Worm (Caenorhabditis elegans) whole organism, L2 larva: ENCODE measurements around the gene spig-8.
A peak's percentile ranks its signal among the peaks of the same experiment; 100 is the strongest.
"Not testable (repeated sequence)": the region's sequence is repeated elsewhere in the genome, so short reads cannot be mapped to it uniquely, and the experiment has no call there.

Source experiments
- C34F6.9 ChIP-seq: fragments of 150-350 bp; optimal IDR thresholded peaks from 2 replicates; lab custom pipeline; 2014; ENCODE audit warnings: missing biosample characterization, missing genetic modification characterization
- F13H6.1 ChIP-seq: sonication (generic microtip); optimal IDR thresholded peaks from 2 replicates; lab custom pipeline; 2016; ENCODE audit warnings: missing genetic modification characterization, missing compliant biosample characterization
- R02D3.7 ChIP-seq: fragments of 150-350 bp; optimal IDR thresholded peaks from 2 replicates; lab custom pipeline; 2014; ENCODE audit warnings: missing biosample characterization, missing genetic modification characterization
- Y55F3AM.14 ChIP-seq: fragments of 200-800 bp; sonication (Bioruptor generic); optimal IDR thresholded peaks from 2 replicates; lab custom pipeline; 2018; ENCODE audit warnings: mild to moderate bottlenecking, missing genetic modification characterization, missing compliant biosample characterization
- ZK546.5 ChIP-seq: sonication (generic microtip); optimal IDR thresholded peaks from 2 replicates; lab custom pipeline; 2017; ENCODE audit warnings: missing biosample characterization, missing genetic modification characterization
- alr-1 ChIP-seq: fragments of 150-350 bp; optimal IDR thresholded peaks from 2 replicates; lab custom pipeline; 2014; ENCODE audit warnings: missing biosample characterization, missing genetic modification characterization
- aly-2 ChIP-seq: fragments of 150-350 bp; optimal IDR thresholded peaks from 2 replicates; lab custom pipeline; 2014; ENCODE audit warnings: missing biosample characterization, missing genetic modification characterization
- ama-1 ChIP-seq: fragments of 150-350 bp; optimal IDR thresholded peaks from 2 replicates; lab custom pipeline; 2018; ENCODE audit warnings: inconsistent platforms
- blmp-1 ChIP-seq: sonication (generic microtip); optimal IDR thresholded peaks from 2 replicates; lab custom pipeline; 2017; ENCODE audit warnings: missing genetic modification characterization, mild to moderate bottlenecking, missing compliant biosample characterization, antibody characterized with exemption, moderate library complexity; ENCODE audit not compliant: insufficient read depth
- ceh-16 ChIP-seq: fragments of 150-350 bp; optimal IDR thresholded peaks from 2 replicates; lab custom pipeline; 2014; ENCODE audit warnings: missing biosample characterization, missing genetic modification characterization
- ceh-82 ChIP-seq: fragments of 150-350 bp; optimal IDR thresholded peaks from 2 replicates; lab custom pipeline; 2014; ENCODE audit warnings: missing biosample characterization, missing genetic modification characterization
- crh-2 ChIP-seq: sonication (generic microtip); optimal IDR thresholded peaks from 2 replicates; lab custom pipeline; 2017; ENCODE audit warnings: missing biosample characterization, missing genetic modification characterization
- dmd-4 ChIP-seq: sonication (generic microtip); optimal IDR thresholded peaks from 2 replicates; lab custom pipeline; 2017; ENCODE audit warnings: missing biosample characterization, missing genetic modification characterization
- egl-27 ChIP-seq: sonication (generic microtip); optimal IDR thresholded peaks from 3 replicates; lab custom pipeline; 2017; ENCODE audit warnings: missing biosample characterization, missing genetic modification reagents, missing genetic modification characterization
- elt-1 ChIP-seq: fragments of 150-350 bp; optimal IDR thresholded peaks from 2 replicates; lab custom pipeline; 2014; ENCODE audit warnings: missing biosample characterization, missing genetic modification characterization
- elt-3 ChIP-seq: sonication (generic microtip); optimal IDR thresholded peaks from 2 replicates; lab custom pipeline; 2017; ENCODE audit warnings: missing biosample characterization, missing genetic modification characterization
- fos-1 ChIP-seq: fragments of 150-350 bp; optimal IDR thresholded peaks from 2 replicates; lab custom pipeline; 2014; ENCODE audit warnings: missing biosample characterization, missing genetic modification characterization
- gmeb-1 ChIP-seq: fragments of 150-350 bp; optimal IDR thresholded peaks from 2 replicates; lab custom pipeline; 2014; ENCODE audit warnings: missing biosample characterization, missing genetic modification characterization
- lin-11 ChIP-seq: fragments of 150-350 bp; sonication (generic microtip); optimal IDR thresholded peaks from 2 replicates; lab custom pipeline; 2014; ENCODE audit warnings: missing biosample characterization, missing genetic modification characterization, inconsistent platforms, mixed read lengths
- lin-13 ChIP-seq: fragments of 150-350 bp; optimal IDR thresholded peaks from 2 replicates; lab custom pipeline; 2014; ENCODE audit warnings: missing biosample characterization, missing genetic modification reagents, missing genetic modification characterization
- lin-39 ChIP-seq: fragments of 150-350 bp; optimal IDR thresholded peaks from 2 replicates; lab custom pipeline; 2014; ENCODE audit warnings: missing biosample characterization, missing genetic modification reagents, missing genetic modification characterization
- lsy-2 ChIP-seq, 2 experiments: fragments of 150-350 bp in 1 of 2; sonication (generic microtip) in 1 of 2; optimal IDR thresholded peaks; 2 replicates each; lab custom pipeline; 2014 to 2017; ENCODE audit warnings: missing biosample characterization in 2 of 2, missing genetic modification characterization in 2 of 2
- mab-5 ChIP-seq: fragments of 150-350 bp; optimal IDR thresholded peaks from 2 replicates; lab custom pipeline; 2014; ENCODE audit warnings: missing biosample characterization, missing genetic modification characterization
- mbf-1 ChIP-seq: sonication (generic microtip); optimal IDR thresholded peaks from 2 replicates; lab custom pipeline; 2017; ENCODE audit warnings: missing biosample characterization, missing genetic modification characterization
- mdl-1 ChIP-seq, 2 experiments: fragments of 150-350 bp in 1 of 2; sonication (generic microtip) in 1 of 2; optimal IDR thresholded peaks; 2 replicates each; lab custom pipeline; 2017; ENCODE audit warnings: missing biosample characterization in 2 of 2, missing genetic modification characterization in 2 of 2
- nhr-10 ChIP-seq: sonication (generic microtip); optimal IDR thresholded peaks from 2 replicates; lab custom pipeline; 2017; ENCODE audit warnings: missing biosample characterization, missing genetic modification characterization
- nhr-11 ChIP-seq: fragments of 150-350 bp; optimal IDR thresholded peaks from 2 replicates; lab custom pipeline; 2014; ENCODE audit warnings: missing biosample characterization, missing genetic modification characterization
- nhr-12 ChIP-seq: fragments of 150-350 bp; optimal IDR thresholded peaks from 2 replicates; lab custom pipeline; 2014; ENCODE audit warnings: missing biosample characterization, missing genetic modification characterization
- nhr-129 ChIP-seq: fragments of 150-350 bp; optimal IDR thresholded peaks from 2 replicates; lab custom pipeline; 2014; ENCODE audit warnings: missing biosample characterization, missing genetic modification characterization
- nhr-21 ChIP-seq: fragments of 150-350 bp; optimal IDR thresholded peaks from 2 replicates; lab custom pipeline; 2014; ENCODE audit warnings: missing biosample characterization, missing genetic modification characterization
- nhr-23 ChIP-seq: fragments of 150-350 bp; optimal IDR thresholded peaks from 2 replicates; lab custom pipeline; 2014; ENCODE audit warnings: missing biosample characterization, missing genetic modification reagents, missing genetic modification characterization
- nhr-237 ChIP-seq: fragments of 150-350 bp; optimal IDR thresholded peaks from 2 replicates; lab custom pipeline; 2014; ENCODE audit warnings: missing biosample characterization, missing genetic modification characterization
- nhr-25 ChIP-seq: fragments of 150-350 bp; sonication (generic microtip); optimal IDR thresholded peaks from 3 replicates; lab custom pipeline; 2014; ENCODE audit warnings: missing biosample characterization, missing genetic modification characterization
- nhr-6 ChIP-seq: fragments of 150-350 bp; optimal IDR thresholded peaks from 2 replicates; lab custom pipeline; 2014; ENCODE audit warnings: missing biosample characterization, missing genetic modification characterization
- nhr-77 ChIP-seq: fragments of 150-350 bp; optimal IDR thresholded peaks from 2 replicates; lab custom pipeline; 2014; ENCODE audit warnings: missing biosample characterization, missing genetic modification characterization
- peb-1 ChIP-seq: fragments of 150-350 bp; optimal IDR thresholded peaks from 2 replicates; lab custom pipeline; 2014; ENCODE audit warnings: missing biosample characterization, missing genetic modification characterization
- sem-4 ChIP-seq: fragments of 150-350 bp; optimal IDR thresholded peaks from 2 replicates; lab custom pipeline; 2014; ENCODE audit warnings: missing biosample characterization, missing genetic modification reagents, missing genetic modification characterization
- skn-1 ChIP-seq: sonication (generic microtip); optimal IDR thresholded peaks from 2 replicates; lab custom pipeline; 2017; ENCODE audit warnings: missing biosample characterization, missing genetic modification characterization
- sma-3 ChIP-seq: sonication (generic microtip); optimal IDR thresholded peaks from 2 replicates; lab custom pipeline; 2016; ENCODE audit warnings: missing genetic modification reagents, missing genetic modification characterization, missing compliant biosample characterization
- sma-9 ChIP-seq, 2 experiments: fragments of 150-350 bp in 1 of 2; sonication (generic microtip) in 1 of 2; optimal IDR thresholded peaks; 2 replicates each; lab custom pipeline; 2014 to 2016; ENCODE audit warnings: missing genetic modification characterization in 2 of 2, mild to moderate bottlenecking in 1 of 2, missing biosample characterization in 1 of 2, missing compliant biosample characterization in 1 of 2, missing genetic modification reagents in 1 of 2, moderate library complexity in 1 of 2
- snpc-4 ChIP-seq: fragments of 150-350 bp; optimal IDR thresholded peaks from 2 replicates; lab custom pipeline; 2014; ENCODE audit warnings: missing biosample characterization, missing genetic modification characterization
- unc-39 ChIP-seq: fragments of 150-350 bp; optimal IDR thresholded peaks from 2 replicates; lab custom pipeline; 2014; ENCODE audit warnings: missing biosample characterization, missing genetic modification characterization
- unc-55 ChIP-seq: fragments of 150-350 bp; sonication (generic microtip); optimal IDR thresholded peaks from 3 replicates; lab custom pipeline; 2014; ENCODE audit warnings: missing biosample characterization, missing genetic modification reagents, missing genetic modification characterization
- unc-62 ChIP-seq: fragments of 150-350 bp; optimal IDR thresholded peaks from 2 replicates; lab custom pipeline; 2014; ENCODE audit warnings: missing biosample characterization, missing genetic modification reagents, missing genetic modification characterization
- zag-1 ChIP-seq: fragments of 150-350 bp; optimal IDR thresholded peaks from 2 replicates; lab custom pipeline; 2014; ENCODE audit warnings: missing biosample characterization, missing genetic modification characterization
- ztf-11 ChIP-seq: sonication (generic microtip); optimal IDR thresholded peaks from 2 replicates; lab custom pipeline; 2017; ENCODE audit warnings: missing biosample characterization, missing genetic modification characterization
- ztf-4 ChIP-seq: fragments of 150-350 bp; optimal IDR thresholded peaks from 2 replicates; lab custom pipeline; 2014; ENCODE audit warnings: missing biosample characterization, missing genetic modification characterization

Gene spig-8

ce11 chrV:7057795-7058194 is 3.1 kb downstream of the spig-8 start, which contains the start of gene Y57E12AL.2:
Y57E12AL.2 (plus strand) TSS chrV:7058095.
- TF ChIP-seq blmp-1; sma-9 (GFP tag; optimal IDR thresholded peaks at IDR 0.05; lab: Kevin White, UChicago); sma-9 (tag; optimal IDR thresholded peaks at IDR 0.05; lab: Kevin White, UChicago); C34F6.9 (tag; lab: Kevin White, UChicago): not testable (repeated sequence)
- TF ChIP-seq, all 48 proteins: peak for 0; not testable (repeated sequence) for 48

ce11 chrV:7059350-7059749 is 4.7 kb downstream of the spig-8 start, which contains the start of gene mdt-6:
mdt-6 (minus strand) TSS chrV:7059624.
- TF ChIP-seq ceh-82 (tag; lab: Kevin White, UChicago): no peak
- TF ChIP-seq skn-1 (tag; lab: Kevin White, UChicago): no peak
- TF ChIP-seq F13H6.1 (tag; lab: Kevin White, UChicago): no peak
- TF ChIP-seq ZK546.5 (tag; lab: Kevin White, UChicago): no peak
- no peak for TF ChIP-seq nhr-237
- TF ChIP-seq ceh-16 (tag; lab: Kevin White, UChicago): no peak
- TF ChIP-seq alr-1 (tag; lab: Kevin White, UChicago): no peak
- TF ChIP-seq lin-11 (tag; lab: Kevin White, UChicago): no peak
- TF ChIP-seq unc-39 (tag; lab: Kevin White, UChicago): no peak
- TF ChIP-seq blmp-1: no peak
- TF ChIP-seq ztf-4 (tag; lab: Kevin White, UChicago): no peak
- no peak for TF ChIP-seq mab-5 (tag; lab: Kevin White, UChicago)
- no peak for TF ChIP-seq snpc-4

- peak; percentile 51 for TF ChIP-seq fos-1 (tag; lab: Kevin White, UChicago)
- TF ChIP-seq nhr-11 (tag; lab: Kevin White, UChicago): no peak
- TF ChIP-seq nhr-6: peak; percentile 75
- peak; percentile 7 for TF ChIP-seq R02D3.7 (tag; lab: Kevin White, UChicago)
- TF ChIP-seq F13H6.1 (tag; lab: Kevin White, UChicago): peak; percentile 83
- TF ChIP-seq sma-3 (GFP tag; lab: Kevin White, UChicago): peak; percentile 80
- TF ChIP-seq skn-1 (tag; lab: Kevin White, UChicago): peak; percentile 67
- no peak for TF ChIP-seq elt-3 (tag; lab: Kevin White, UChicago)
- no peak for TF ChIP-seq elt-1
- TF ChIP-seq ceh-82 (tag; lab: Kevin White, UChicago): no peak
- TF ChIP-seq mdl-1 (tag; optimal IDR thresholded peaks at IDR 0.05; lab: Kevin White, UChicago): peak in 1 of 2 experiments; percentile 31
- peak; percentile 17 for TF ChIP-seq zag-1 (tag; lab: Kevin White, UChicago)
- peak; percentile 79 for TF ChIP-seq sem-4 (tag; lab: Kevin White, UChicago)
- TF ChIP-seq lin-13 (GFP tag; lab: Kevin White, UChicago): peak; percentile 73
- no peak for TF ChIP-seq nhr-12 (tag; lab: Kevin White, UChicago)
- no peak for TF ChIP-seq mbf-1 (tag; lab: Kevin White, UChicago)
- TF ChIP-seq C34F6.9 (tag; lab: Kevin White, UChicago): peak; percentile 93
- peak; percentile 91 for TF ChIP-seq nhr-25 (tag; lab: Kevin White, UChicago)
- TF ChIP-seq lsy-2 (tag; optimal IDR thresholded peaks at IDR 0.05; lab: Kevin White, UChicago): peak; percentile 67 to 89
- TF ChIP-seq unc-39 (tag; lab: Kevin White, UChicago): no peak
- TF ChIP-seq peb-1 (tag; lab: Kevin White, UChicago): no peak
- peak; percentile 37 for TF ChIP-seq mab-5 (tag; lab: Kevin White, UChicago)
- peak; percentile 79 for TF ChIP-seq unc-55 (GFP tag; lab: Kevin White, UChicago)
- TF ChIP-seq nhr-23 (tag; lab: Kevin White, UChicago): no peak
- TF ChIP-seq nhr-237: peak; percentile 28
- peak; percentile 51 for TF ChIP-seq lin-11 (tag; lab: Kevin White, UChicago)
- TF ChIP-seq sma-9 (GFP tag; optimal IDR thresholded peaks at IDR 0.05; lab: Kevin White, UChicago): peak; percentile 88
- no peak for TF ChIP-seq sma-9 (tag; optimal IDR thresholded peaks at IDR 0.05; lab: Kevin White, UChicago)
- TF ChIP-seq ztf-4 (tag; lab: Kevin White, UChicago): peak; percentile 77
- no peak for TF ChIP-seq ZK546.5 (tag; lab: Kevin White, UChicago)
- TF ChIP-seq gmeb-1 (tag; lab: Kevin White, UChicago): peak; percentile 86
- TF ChIP-seq ztf-11 (tag; lab: Kevin White, UChicago): no peak
- no peak for TF ChIP-seq lin-39
- no peak for TF ChIP-seq Y55F3AM.14 (GFP tag; lab: Kevin White, UChicago)
- peak; percentile 92 for TF ChIP-seq crh-2 (tag; lab: Kevin White, UChicago)
- TF ChIP-seq alr-1 (tag; lab: Kevin White, UChicago): no peak
- TF ChIP-seq nhr-77 (tag; lab: Kevin White, UChicago): no peak
- peak; percentile 73 for TF ChIP-seq nhr-21 (tag; lab: Kevin White, UChicago)
- TF ChIP-seq unc-62 (GFP tag; lab: Kevin White, UChicago): no peak
- TF ChIP-seq dmd-4 (tag; lab: Kevin White, UChicago): no peak
- no peak for TF ChIP-seq nhr-10 (tag; lab: Kevin White, UChicago)
- no peak for TF ChIP-seq ceh-16 (tag; lab: Kevin White, UChicago)
- no peak for TF ChIP-seq aly-2 (tag; lab: Kevin White, UChicago)
- peak; percentile 91 for TF ChIP-seq nhr-129 (tag; lab: Kevin White, UChicago)
- peak; percentile 36 for TF ChIP-seq blmp-1
- peak; percentile 60 for TF ChIP-seq snpc-4
- TF ChIP-seq ama-1 (lab: Kevin White, UChicago): no peak
- TF ChIP-seq egl-27 (tag; lab: Kevin White, UChicago): peak; percentile 49
Observed at ce11 chrV:7060396-7060795, 5.7 kb downstream of the spig-8 start, which contains the start of the genes Y57E12AL.6 and Y57E12AL.1. Y57E12AL.6 (minus strand) TSS chrV:7060470. Y57E12AL.1 (plus strand) TSS chrV:7060530.
